Fruit fly (Drosophila melanogaster) S2 (cell line): ENCODE measurements around the gene CG31279.

Experiments used
- CG8478 ChIP-seq: fragments of >200 bp; optimal IDR thresholded peaks from 2 replicates; lab custom pipeline; 2018
- CTCF ChIP-seq, 2 experiments: fragments of >200 bp; optimal IDR thresholded peaks; 2 replicates each; lab custom pipeline; 2018

DNA sequence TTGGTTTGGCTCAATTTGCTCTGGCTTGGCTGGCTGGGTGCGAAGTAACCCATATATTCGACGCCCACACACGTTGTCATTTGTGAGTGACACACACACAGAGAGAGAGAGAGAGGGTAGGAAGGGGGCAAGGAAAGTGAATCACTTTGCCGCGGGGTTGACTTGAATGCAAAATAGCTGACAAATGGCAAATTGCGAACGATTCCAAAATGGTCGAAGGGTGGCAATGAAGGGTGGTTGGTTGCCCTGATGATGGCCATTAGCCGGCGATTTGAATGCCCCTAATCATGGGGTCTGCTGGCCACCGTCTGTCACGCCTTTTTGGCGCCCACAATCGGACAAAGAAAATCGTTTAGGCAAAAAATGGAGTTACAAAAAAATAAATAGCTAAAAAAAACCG is 19.8 kb upstream of the CG31279 start:
- TF ChIP-seq CTCF (optimal IDR thresholded peaks at IDR 0.05; lab: Kevin White, UChicago), result no peak
- TF ChIP-seq CG8478, result no peak
